Worm (Caenorhabditis elegans) whole organism, L4/young adult: ENCODE measurements around the gene srx-104.

Experiments
- W03F9.2 ChIP-seq: fragments of 150-350 bp; optimal IDR thresholded peaks from 2 replicates; lab custom pipeline; 2014; ENCODE audit warnings: missing biosample characterization, missing genetic modification characterization
- dao-5 ChIP-seq: sonication (generic microtip); optimal IDR thresholded peaks from 2 replicates; lab custom pipeline; 2016; ENCODE audit warnings: missing genotype, missing genetic modification characterization, moderate library complexity, missing compliant biosample characterization
- him-1 ChIP-seq: sonication (generic microtip); optimal IDR thresholded peaks from 2 replicates; lab custom pipeline; 2016; ENCODE audit warnings: missing genotype, missing genetic modification reagents, missing genetic modification characterization, missing compliant biosample characterization

srx-104 gene

ce11 chrII:3673493-3673892 lies 26.0 kb downstream of the srx-104 start, which contains the start of gene sea-1:
sea-1 (minus strand) TSS chrII:3673593.
- no peak for TF ChIP-seq dao-5 (tag; lab: Kevin White, UChicago)
- no peak for TF ChIP-seq him-1 (tag; lab: Kevin White, UChicago)
- TF ChIP-seq W03F9.2 (tag; lab: Kevin White, UChicago), result no peak

ce11 chrII:3670956-3671355 lies 28.5 kb downstream of the srx-104 start, which contains the start of gene srx-98:
srx-98 (minus strand) TSS chrII:3671056.
- TF ChIP-seq him-1 (tag; lab: Kevin White, UChicago) (no peak), dao-5 (tag; lab: Kevin White, UChicago) (no peak), W03F9.2 (tag; lab: Kevin White, UChicago) (no peak)

- no peak for TF ChIP-seq him-1 (tag; lab: Kevin White, UChicago)
- no peak for TF ChIP-seq dao-5 (tag; lab: Kevin White, UChicago)
- no peak for TF ChIP-seq W03F9.2 (tag; lab: Kevin White, UChicago)
Observed at ce11 chrII:3669315-3669714, 30.2 kb downstream of the srx-104 start, which contains the start of gene srx-97. srx-97 (minus strand) TSS chrII:3669415.

- no peak for TF ChIP-seq W03F9.2 (tag; lab: Kevin White, UChicago)
- no peak for TF ChIP-seq dao-5 (tag; lab: Kevin White, UChicago)
- TF ChIP-seq him-1 (tag; lab: Kevin White, UChicago), result no peak
Observed at ce11 chrII:3665181-3665580, 34.3 kb downstream of the srx-104 start.

- no peak for TF ChIP-seq W03F9.2 (tag; lab: Kevin White, UChicago)
- TF ChIP-seq dao-5 (tag; lab: Kevin White, UChicago), result no peak
- no peak for TF ChIP-seq him-1 (tag; lab: Kevin White, UChicago)
Observed at ce11 chrII:3664470-3664869, 35.0 kb downstream of the srx-104 start, which contains the start of gene F19B10.3. F19B10.3 (plus strand) TSS chrII:3664770.

ce11 chrII:3663796-3664195 lies 35.7 kb downstream of the srx-104 start, which contains the start of gene F19B10.6:
F19B10.6 (minus strand) TSS chrII:3663896.
- TF ChIP-seq him-1 (tag; lab: Kevin White, UChicago) (no peak), W03F9.2 (tag; lab: Kevin White, UChicago) (no peak), dao-5 (tag; lab: Kevin White, UChicago) (no peak)

ce11 chrII:3661932-3662331 lies 37.6 kb downstream of the srx-104 start, which contains the start of gene F19B10.13:
F19B10.13 (plus strand) TSS chrII:3662274.
- TF ChIP-seq W03F9.2 (tag; lab: Kevin White, UChicago) (no peak), him-1 (tag; lab: Kevin White, UChicago) (no peak), dao-5 (tag; lab: Kevin White, UChicago) (no peak)

- TF ChIP-seq dao-5 (tag; lab: Kevin White, UChicago) (no peak), him-1 (tag; lab: Kevin White, UChicago) (no peak), W03F9.2 (tag; lab: Kevin White, UChicago) (no peak)
Observed at ce11 chrII:3659776-3660175, 39.7 kb downstream of the srx-104 start, which contains the start of gene F19B10.4. F19B10.4 (plus strand) TSS chrII:3660076.

ce11 chrII:3655378-3655777 lies 44.1 kb downstream of the srx-104 start, which contains the start of gene F19B10.5:
F19B10.5 (plus strand) TSS chrII:3655678.
- no peak for TF ChIP-seq W03F9.2 (tag; lab: Kevin White, UChicago)
